Fruit fly (Drosophila melanogaster) S2 (cell line): ENCODE results near the gene Vps2.

Experiments
- CG8478 ChIP-seq: fragments of >200 bp; optimal IDR thresholded peaks from 2 replicates; lab custom pipeline; 2018
- CTCF ChIP-seq, 2 experiments: fragments of >200 bp; optimal IDR thresholded peaks; 2 replicates each; lab custom pipeline; 2018

DNA sequence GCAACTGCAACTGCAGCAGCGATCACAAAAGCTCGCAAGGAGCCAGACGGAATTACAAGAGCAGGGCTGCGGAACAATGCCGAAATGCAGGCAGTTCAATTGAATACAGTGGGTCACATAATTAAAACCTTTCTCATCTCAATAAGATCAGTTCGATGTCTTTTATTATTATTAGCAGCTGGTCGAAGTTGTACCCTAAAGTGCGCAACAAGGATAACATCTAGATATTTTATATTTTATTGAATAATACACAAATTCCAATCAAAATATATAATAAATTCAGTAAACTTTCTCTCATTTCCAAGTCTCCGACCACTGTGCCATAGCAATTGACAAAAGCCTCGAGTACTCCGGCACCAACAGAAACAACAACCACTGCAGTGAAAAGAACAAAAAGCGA lies 15.5 kb downstream of the Vps2 start:
- TF ChIP-seq CG8478 (lab: Kevin White, UChicago) (no peak), CTCF (optimal IDR thresholded peaks at IDR 0.05; lab: Kevin White, UChicago) (no peak)
